Worm (Caenorhabditis elegans): ENCODE data around the gene hch-1.

The hch-1 gene

ce11 chrX:14653486-14653885, 46.3 kb downstream of the hch-1 start:
- no peak for TF ChIP-seq nhr-76 (tag; optimal IDR thresholded peaks at IDR 0.05)
- TF ChIP-seq nhr-11 (tag; optimal IDR thresholded peaks at IDR 0.05) = peak; percentile 0
- peak; percentile 22 for TF ChIP-seq lin-39 (tag; optimal IDR thresholded peaks at IDR 0.05)
- no peak for TF ChIP-seq nhr-43 (tag; optimal IDR thresholded peaks at IDR 0.05; ENCODE audit: poor library complexity, severe bottlenecking)
- TF ChIP-seq fkh-2 (tag; optimal IDR thresholded peaks at IDR 0.05) = no peak
- no peak for TF ChIP-seq snpc-4 (tag; optimal IDR thresholded peaks at IDR 0.05)
- TF ChIP-seq jun-1 (tag; optimal IDR thresholded peaks at IDR 0.05) = no peak
- TF ChIP-seq ceh-16 (tag; optimal IDR thresholded peaks at IDR 0.05) = no peak
- TF ChIP-seq nhr-23 (tag; optimal IDR thresholded peaks at IDR 0.05) = no peak

- no peak for TF ChIP-seq ceh-16 (tag; optimal IDR thresholded peaks at IDR 0.05)
- no peak for TF ChIP-seq mml-1 (tag; optimal IDR thresholded peaks at IDR 0.05)
- TF ChIP-seq ceh-82 (tag; optimal IDR thresholded peaks at IDR 0.05) = no peak
- TF ChIP-seq egl-27 (tag; optimal IDR thresholded peaks at IDR 0.05) = no peak
- TF ChIP-seq snpc-4 (tag; optimal IDR thresholded peaks at IDR 0.05) = no peak
- TF ChIP-seq skn-1 (tag; optimal IDR thresholded peaks at IDR 0.05) = no peak
- no peak for TF ChIP-seq nhr-67 (tag; optimal IDR thresholded peaks at IDR 0.05)
- TF ChIP-seq egl-5 (tag; optimal IDR thresholded peaks at IDR 0.05) = no peak
- TF ChIP-seq nhr-23 (tag; optimal IDR thresholded peaks at IDR 0.05) = no peak
- TF ChIP-seq lin-15B (tag; optimal IDR thresholded peaks at IDR 0.05) = no peak
- no peak for TF ChIP-seq nhr-237 (tag; optimal IDR thresholded peaks at IDR 0.05)
- no peak for TF ChIP-seq mdl-1 (tag; optimal IDR thresholded peaks at IDR 0.05)
- TF ChIP-seq eor-1 (tag; optimal IDR thresholded peaks at IDR 0.05) = no peak
- TF ChIP-seq jun-1 (tag; optimal IDR thresholded peaks at IDR 0.05) = no peak
- no peak for TF ChIP-seq fos-1 (tag; optimal IDR thresholded peaks at IDR 0.05)
- TF ChIP-seq zag-1 (tag; optimal IDR thresholded peaks at IDR 0.05) = no peak
- TF ChIP-seq elt-2 (tag; optimal IDR thresholded peaks at IDR 0.05) = no peak
- no peak for TF ChIP-seq pha-4 (tag; optimal IDR thresholded peaks at IDR 0.05)
- TF ChIP-seq unc-39 (tag; optimal IDR thresholded peaks at IDR 0.05) = no peak
These were observed 47.7 kb downstream of the hch-1 start for ce11 chrX:14652058-14652457.

ce11 chrX:14649224-14649623, 50.6 kb downstream of the hch-1 start:
- TF ChIP-seq ceh-16 (tag; optimal IDR thresholded peaks at IDR 0.05) (no peak), ceh-82 (tag; optimal IDR thresholded peaks at IDR 0.05) (no peak), nhr-12 (tag; optimal IDR thresholded peaks at IDR 0.05) (no peak), nhr-67 (tag; optimal IDR thresholded peaks at IDR 0.05) (no peak), nhr-25 (tag; optimal IDR thresholded peaks at IDR 0.05) (no peak), ama-1 (optimal IDR thresholded peaks at IDR 0.05) (no peak), aly-2 (tag; optimal IDR thresholded peaks at IDR 0.05) (no peak), snpc-4 (tag; optimal IDR thresholded peaks at IDR 0.05) (no peak), unc-39 (tag; optimal IDR thresholded peaks at IDR 0.05) (no peak), nhr-237 (tag; optimal IDR thresholded peaks at IDR 0.05) (no peak), ztf-4 (tag; optimal IDR thresholded peaks at IDR 0.05) (no peak), lin-39 (tag; optimal IDR thresholded peaks at IDR 0.05) (no peak), nhr-28 (tag; optimal IDR thresholded peaks at IDR 0.05) (no peak), tbx-2 (tag; optimal IDR thresholded peaks at IDR 0.05) (no peak), skn-1 (tag; optimal IDR thresholded peaks at IDR 0.05) (no peak), unc-62 (GFP tag; optimal IDR thresholded peaks at IDR 0.05) (no peak)
